Fruit fly (Drosophila melanogaster) Kc167 (cell line): Measurements from ENCODE around the gene CG14915.

ENCODE experiments used
- Myc ChIP-seq: fragments of >200 bp; optimal IDR thresholded peaks from 2 replicates; lab custom pipeline; 2017; ENCODE audit warnings: missing external identifiers
- Sin3A ChIP-seq: fragments of >200 bp; optimal IDR thresholded peaks from 2 replicates; lab custom pipeline; 2018; ENCODE audit warnings: missing external identifiers
- h ChIP-seq: fragments of >200 bp; optimal IDR thresholded peaks from 3 replicates; lab custom pipeline; 2018; ENCODE audit warnings: missing external identifiers
- insv ChIP-seq: fragments of >200 bp; optimal IDR thresholded peaks from 3 replicates; lab custom pipeline; 2018; ENCODE audit warnings: missing external identifiers
- psq ChIP-seq: fragments of >200 bp; optimal IDR thresholded peaks from 2 replicates; lab custom pipeline; 2017; ENCODE audit warnings: missing external identifiers
- ttk ChIP-seq: sonication (Bioruptor generic); optimal IDR thresholded peaks from 2 replicates; lab custom pipeline; 2017; ENCODE audit warnings: missing external identifiers

The CG14915 gene

DNA sequence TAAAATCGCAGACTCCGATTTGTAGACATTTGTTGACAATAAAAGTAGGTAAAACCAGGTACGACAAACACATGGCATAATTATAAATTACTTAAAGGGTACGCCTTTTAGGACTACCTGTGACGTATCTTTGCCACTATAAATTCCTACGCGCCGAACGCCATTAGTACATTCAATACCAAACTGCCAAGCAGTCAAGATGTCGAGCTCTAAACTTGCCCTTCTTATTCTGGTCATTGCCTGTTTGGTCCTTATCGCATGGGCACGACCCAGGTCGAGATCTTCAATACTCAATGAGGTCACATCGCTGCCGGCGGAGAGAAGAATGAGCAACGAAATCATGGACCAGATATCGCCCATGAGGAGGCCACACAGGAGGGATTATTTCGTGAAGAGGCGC is at the start of gene CG14915:
CG14915 (plus strand) TSS at position 166 of the 400 bp plus-strand sequence.
- TF ChIP-seq Sin3A (lab: Kevin White, UChicago) (no peak), psq (lab: Kevin White, UChicago) (no peak), ttk (no peak), h (lab: Kevin White, UChicago) (no peak), Myc (no peak), insv (lab: Kevin White, UChicago) (no peak)

DNA sequence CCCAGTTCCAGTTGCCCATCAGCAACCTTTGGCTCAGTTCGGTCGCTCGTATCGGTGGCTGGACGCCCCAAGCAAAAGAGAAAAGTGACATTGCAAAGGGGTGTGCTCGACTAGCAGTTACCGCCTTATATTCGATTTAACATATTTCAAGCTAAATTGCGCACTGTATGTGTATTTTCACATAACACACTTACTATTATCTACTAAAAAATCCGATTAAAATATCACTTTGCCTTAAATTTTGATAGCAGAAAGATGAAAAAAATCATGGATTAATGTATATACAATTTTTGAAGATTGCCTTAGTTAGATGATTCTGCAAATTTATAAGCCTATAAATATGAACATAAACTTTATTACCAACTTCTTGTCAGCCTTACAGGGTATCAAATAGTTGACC is 49.2 kb upstream of the CG14915 start:
- no peak for TF ChIP-seq Myc
- no peak for TF ChIP-seq psq (lab: Kevin White, UChicago)
- TF ChIP-seq h (lab: Kevin White, UChicago) = no peak

DNA sequence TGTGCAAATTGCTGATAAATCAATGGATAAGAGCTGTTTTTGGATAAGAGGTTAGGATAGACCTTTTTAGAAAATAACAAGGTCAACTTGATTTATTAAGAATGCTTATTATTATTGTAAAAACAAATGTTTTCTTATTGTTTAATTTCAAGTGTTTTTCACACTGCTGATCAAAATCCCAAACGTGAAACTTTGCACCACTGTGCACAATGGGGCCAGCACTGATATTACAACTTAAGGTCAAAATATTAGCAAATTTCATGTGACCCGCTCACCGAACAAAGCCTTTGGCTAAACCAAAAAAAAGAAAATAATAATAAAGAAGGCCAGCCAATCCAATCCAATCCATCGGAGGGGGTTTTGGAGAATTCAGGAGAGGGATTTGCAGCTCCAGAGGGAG is 48.0 kb upstream of the CG14915 start:
- no peak for TF ChIP-seq insv (lab: Kevin White, UChicago)

DNA sequence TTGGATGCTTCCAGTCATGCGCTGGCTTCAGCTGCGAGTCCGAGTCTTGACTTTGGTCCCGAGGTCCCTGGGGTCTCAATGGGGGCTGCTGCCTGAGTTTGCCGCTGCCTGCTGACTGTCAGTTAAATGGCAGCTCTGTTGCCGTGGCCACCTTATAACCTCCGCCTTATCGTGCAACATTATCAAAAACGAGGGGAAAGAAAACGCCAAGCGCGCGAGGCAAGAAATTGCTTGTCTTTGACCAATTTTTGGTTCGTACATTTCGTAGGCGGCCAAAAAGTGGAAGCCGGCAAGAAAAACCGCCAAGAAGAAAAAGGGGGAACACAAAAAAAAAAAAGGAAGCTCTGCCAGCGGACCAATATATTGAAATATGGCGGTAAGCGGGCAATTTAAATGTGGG is 47.0 kb upstream of the CG14915 start:
- TF ChIP-seq psq (lab: Kevin White, UChicago) (no peak), h (lab: Kevin White, UChicago) (no peak), insv (lab: Kevin White, UChicago) (no peak), Myc (no peak), ttk (no peak), Sin3A (lab: Kevin White, UChicago) (no peak)

DNA sequence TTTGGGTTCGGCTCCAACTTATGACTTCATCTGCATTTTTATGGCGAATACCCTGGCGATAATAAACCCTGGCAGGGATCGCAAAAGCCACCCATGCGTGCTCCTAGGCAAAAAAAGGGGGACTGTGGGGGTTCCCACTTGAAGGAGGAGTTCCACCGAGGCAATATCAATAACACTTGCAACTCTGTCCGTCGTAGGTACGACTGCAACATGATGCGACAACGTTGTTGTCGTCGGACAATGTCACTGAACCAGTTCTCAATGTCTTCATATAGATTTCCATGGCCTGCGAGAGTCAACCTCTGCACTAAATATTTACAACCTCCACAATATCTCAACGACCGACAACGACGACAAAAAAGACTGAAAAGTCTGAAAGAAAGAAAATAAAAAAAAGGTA is 43.6 kb upstream of the CG14915 start:
- TF ChIP-seq ttk (no peak), Myc (no peak), h (lab: Kevin White, UChicago) (no peak), insv (lab: Kevin White, UChicago) (no peak), psq (lab: Kevin White, UChicago) (no peak), Sin3A (lab: Kevin White, UChicago) (no peak)

DNA sequence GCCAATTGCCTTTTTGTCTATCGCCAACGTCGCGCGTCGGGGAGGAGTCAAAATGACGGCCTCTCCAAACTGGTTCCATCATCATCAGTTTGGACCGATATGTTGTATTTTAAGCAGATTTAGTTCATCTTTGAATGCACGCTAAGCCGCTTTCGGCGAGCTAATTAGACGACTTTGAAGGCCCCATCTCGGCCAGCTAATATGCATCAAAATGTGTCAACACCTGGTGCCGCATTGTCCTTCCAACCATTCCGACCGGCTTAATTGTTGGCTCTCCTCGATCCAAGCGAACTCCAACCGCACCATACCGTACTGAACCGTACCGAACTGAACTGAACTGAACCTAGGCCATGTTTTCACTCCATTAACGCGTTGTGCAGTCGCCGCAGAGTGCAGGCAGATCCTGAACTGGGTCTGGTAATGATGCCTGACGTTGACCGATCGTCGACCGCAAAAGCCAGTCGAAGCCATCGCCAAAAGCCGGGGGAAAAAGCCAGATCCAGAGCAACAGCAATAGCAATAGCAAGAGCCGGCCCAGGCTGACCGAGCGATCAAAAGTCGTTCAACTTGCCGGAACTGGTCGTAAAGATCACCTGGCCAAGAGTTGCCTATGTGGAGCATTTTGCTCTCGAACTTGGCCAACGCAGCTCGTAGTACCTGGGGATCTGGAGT is 42.9 kb upstream of the CG14915 start:
- no peak for TF ChIP-seq ttk
- TF ChIP-seq h (lab: Kevin White, UChicago) = no peak
- TF ChIP-seq insv (lab: Kevin White, UChicago) = no peak
- TF ChIP-seq psq (lab: Kevin White, UChicago) = no peak
- no peak for TF ChIP-seq Sin3A (lab: Kevin White, UChicago)
- TF ChIP-seq Myc = no peak

DNA sequence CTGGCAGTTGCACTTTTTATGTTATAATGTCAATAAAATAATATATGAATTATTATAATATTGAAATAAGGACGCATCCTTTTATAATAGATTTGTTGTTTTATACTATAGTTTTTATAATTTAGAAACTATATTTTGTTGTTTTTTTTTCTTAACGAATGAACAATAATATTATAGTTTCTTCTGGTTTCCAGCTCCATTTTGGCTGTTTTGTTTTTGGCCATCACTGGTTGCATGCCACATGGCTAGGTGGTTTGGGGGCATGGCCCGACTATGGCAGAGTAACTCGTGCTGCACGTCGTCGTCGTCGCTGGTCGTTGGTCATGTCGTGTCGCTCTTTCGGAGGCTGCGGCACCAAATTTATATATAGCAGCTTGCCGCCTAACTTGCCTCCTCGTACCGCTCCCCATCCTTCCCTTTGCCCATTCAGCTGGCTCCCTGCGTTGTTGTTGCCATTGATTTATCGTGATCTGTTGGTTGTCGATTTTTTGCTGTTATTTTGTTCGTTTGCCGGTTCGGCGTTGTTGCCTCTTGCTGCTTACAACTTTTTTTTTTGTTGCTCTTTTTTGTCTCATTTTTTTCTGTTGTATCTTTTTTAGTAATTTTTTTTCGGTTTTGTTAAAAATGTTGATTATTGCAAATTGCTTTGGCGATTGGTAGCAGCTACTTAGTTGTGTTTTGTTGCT is 38.4 kb upstream of the CG14915 start:
- TF ChIP-seq insv (lab: Kevin White, UChicago) (no peak), Sin3A (lab: Kevin White, UChicago) (no peak), Myc (no peak), h (lab: Kevin White, UChicago) (no peak), ttk (no peak), psq (lab: Kevin White, UChicago) (no peak)

DNA sequence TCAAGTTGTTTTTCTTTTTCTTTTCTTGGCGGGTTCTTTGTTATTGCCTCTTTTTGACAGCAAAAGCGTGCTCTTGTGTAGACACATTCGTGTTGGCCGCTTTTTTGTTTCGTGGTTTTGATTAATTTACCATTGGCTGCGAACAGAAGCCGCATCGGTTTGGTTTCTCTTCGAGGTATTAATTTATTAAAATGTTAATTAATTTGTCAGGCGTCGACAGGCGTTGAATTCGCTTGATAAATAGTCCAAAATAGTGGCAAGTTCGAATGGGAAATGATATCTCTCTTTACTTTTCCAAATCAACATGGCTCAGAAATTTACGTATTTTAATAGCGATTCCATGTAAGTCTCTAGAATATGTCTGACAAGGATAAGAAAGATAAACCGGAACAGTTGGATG is 36.3 kb upstream of the CG14915 start, which contains the start of gene CG18666:
CG18666 (plus strand) TSS at position 301 of the 400 bp plus-strand sequence.
- TF ChIP-seq Myc (no peak), psq (lab: Kevin White, UChicago) (no peak), insv (lab: Kevin White, UChicago) (no peak), h (lab: Kevin White, UChicago) (no peak), Sin3A (lab: Kevin White, UChicago) (no peak), ttk (no peak)

DNA sequence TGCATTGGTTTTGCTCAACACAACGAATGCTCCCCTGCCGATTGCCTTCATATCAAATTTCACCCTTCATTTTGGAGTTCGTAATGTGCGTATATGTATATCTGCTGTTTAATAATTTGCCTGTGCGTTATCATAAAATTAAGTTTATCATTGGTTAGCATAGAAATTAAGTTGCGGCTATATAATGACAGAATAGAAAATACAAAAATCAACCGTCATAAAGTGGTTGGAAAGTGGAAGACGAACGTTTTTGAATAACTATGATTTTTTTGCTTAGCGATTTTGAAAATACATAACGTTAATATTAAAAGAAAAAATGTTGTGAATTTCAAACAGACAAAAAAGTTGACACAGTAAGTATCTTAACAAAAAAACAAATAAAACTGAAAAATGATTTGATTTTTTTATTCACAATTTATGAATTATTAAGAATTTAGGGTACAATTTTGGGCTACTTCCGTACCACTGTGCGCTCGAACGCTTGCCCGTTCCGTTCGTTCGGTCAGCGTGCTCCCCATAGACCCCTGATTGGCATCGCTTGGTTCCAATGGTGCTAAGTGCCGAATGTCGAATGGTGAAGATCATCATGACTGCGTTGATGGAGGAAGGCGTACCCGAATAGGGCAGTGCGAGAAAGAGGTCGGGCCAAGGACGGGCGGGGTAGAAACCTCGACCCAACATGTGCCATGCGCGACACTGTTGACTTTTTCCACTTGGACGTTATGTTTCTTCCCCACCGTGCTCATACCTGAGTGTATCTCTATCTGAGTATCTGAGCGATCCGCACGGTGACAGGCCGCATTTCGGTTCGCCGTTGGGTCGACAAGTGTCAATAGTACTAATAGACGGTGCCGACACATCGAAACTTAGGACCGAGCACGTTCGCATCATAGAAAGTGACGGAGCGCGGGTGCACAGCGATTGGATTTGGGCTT is 33.0 kb upstream of the CG14915 start:
- no peak for TF ChIP-seq insv (lab: Kevin White, UChicago)
- no peak for TF ChIP-seq Myc
- TF ChIP-seq psq (lab: Kevin White, UChicago) = no peak
- no peak for TF ChIP-seq Sin3A (lab: Kevin White, UChicago)
- TF ChIP-seq ttk = no peak
- TF ChIP-seq h (lab: Kevin White, UChicago) = no peak

DNA sequence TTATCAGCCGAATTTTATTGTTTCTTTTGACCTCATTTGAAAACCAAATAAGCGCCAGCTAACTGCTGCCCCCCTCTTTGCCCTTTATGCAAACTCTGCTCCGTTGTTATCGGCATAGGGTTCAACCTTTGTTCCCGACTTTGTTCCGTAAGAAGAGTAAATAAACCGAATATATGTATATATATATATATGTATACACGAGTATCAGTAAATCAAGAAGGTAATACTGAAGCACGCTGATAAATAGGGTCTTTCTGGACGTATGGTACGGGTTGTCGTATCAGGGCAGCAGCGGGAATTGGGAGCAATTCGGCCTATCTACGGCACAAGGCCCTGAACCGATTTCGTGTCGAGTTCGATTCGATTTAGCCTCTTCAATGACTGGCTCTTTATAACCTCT is 31.9 kb upstream of the CG14915 start:
- TF ChIP-seq h (lab: Kevin White, UChicago) (no peak), insv (lab: Kevin White, UChicago) (no peak), ttk (no peak), Sin3A (lab: Kevin White, UChicago) (no peak), Myc (no peak), psq (lab: Kevin White, UChicago) (no peak)

DNA sequence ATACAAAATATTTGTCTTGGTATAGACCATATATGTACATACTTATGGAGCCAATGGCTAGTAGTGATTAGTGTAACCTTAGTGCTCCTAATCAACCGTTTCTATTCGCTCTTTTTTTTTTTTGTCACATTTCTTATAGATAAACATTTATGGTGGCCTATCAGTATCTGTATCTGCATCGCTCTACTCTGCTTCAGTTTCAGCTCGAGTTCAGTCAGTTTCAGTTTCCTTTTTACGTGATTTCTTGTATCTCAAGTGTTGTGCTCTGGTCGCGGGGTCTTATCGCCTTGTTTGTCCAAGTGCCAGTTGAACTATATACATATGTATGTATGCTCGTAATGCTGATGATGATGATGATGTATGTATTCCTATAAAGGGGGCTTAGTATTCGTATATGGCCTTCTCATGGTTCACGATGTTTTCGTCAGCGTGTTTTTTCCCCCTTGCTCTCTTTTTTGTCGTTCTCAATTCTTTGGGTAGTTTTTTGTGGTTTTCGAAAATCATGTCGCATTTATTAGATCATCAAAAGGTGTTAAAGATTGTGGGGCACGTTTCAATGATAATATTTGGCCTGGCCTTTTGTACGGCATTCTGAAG is 31.2 kb upstream of the CG14915 start:
- TF ChIP-seq insv (lab: Kevin White, UChicago) (no peak), Sin3A (lab: Kevin White, UChicago) (no peak), psq (lab: Kevin White, UChicago) (no peak), Myc (no peak), ttk (no peak), h (lab: Kevin White, UChicago) (no peak)
